Fruit fly (Drosophila melanogaster): ENCODE results near the gene Pvr.

Gene Pvr

DNA sequence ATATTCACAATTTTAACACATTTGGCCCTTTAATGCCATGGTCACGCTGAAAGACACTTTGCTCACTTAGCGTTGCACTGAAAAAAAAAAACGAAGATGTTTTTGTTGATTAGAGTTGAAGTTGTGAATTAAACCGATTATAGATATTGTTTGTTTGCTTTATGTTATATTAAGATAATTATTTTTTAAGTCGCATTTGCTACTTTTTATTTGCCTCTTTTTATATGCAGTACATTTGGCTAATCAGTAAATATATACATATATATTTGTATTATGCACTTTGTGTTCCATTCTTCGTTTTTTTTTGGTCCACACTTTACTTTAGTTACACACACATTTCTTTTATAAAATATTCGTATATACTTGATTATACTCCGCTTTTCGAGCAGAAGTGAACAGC lies 9.4 kb downstream of the Pvr start:
- TF ChIP-seq OdsH (GFP tag; optimal IDR thresholded peaks at IDR 0.05) (peak; percentile 5), usp (GFP tag; optimal IDR thresholded peaks at IDR 0.05) (no peak)

DNA sequence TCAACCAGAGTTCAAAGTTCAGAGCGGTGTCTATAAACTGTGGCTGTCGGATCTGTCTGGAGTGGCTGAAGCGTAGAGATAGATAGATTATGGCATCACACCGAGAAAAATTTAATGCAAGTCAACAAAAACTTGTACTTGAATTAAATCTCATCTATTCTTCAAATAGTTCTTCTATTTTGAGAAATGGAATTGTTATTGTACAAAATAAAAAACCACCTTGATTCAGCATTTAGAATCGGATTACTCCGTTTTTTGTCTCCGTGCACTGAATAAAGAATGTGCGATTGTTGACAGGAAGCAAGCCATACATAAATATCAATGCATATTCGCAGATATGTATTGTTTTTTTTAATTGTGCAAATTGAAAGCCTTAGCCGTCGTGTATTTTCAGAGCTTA lies 10.1 kb downstream of the Pvr start:
- peak; percentile 74 for TF ChIP-seq br (GFP tag; optimal IDR thresholded peaks at IDR 0.05)
- no peak for TF ChIP-seq pan (optimal IDR thresholded peaks at IDR 0.05)
- peak; percentile 50 for TF ChIP-seq psq (GFP tag; optimal IDR thresholded peaks at IDR 0.05)
- TF ChIP-seq sv (GFP tag; optimal IDR thresholded peaks at IDR 0.05) = no peak
- TF ChIP-seq CG9705 (GFP tag; optimal IDR thresholded peaks at IDR 0.05) = no peak
- no peak for TF ChIP-seq CrebA (GFP tag; optimal IDR thresholded peaks at IDR 0.05; ENCODE audit: borderline replicate concordance)
- no peak for TF ChIP-seq Hr78 (GFP tag; optimal IDR thresholded peaks at IDR 0.05)
- no peak for TF ChIP-seq GATAd (GFP tag; optimal IDR thresholded peaks at IDR 0.05)
- no peak for TF ChIP-seq dl (GFP tag; optimal IDR thresholded peaks at IDR 0.05; ENCODE audit: insufficient read depth in 1 of 2, partially characterized antibody in 2 of 2)
- TF ChIP-seq dmrt93B (GFP tag; optimal IDR thresholded peaks at IDR 0.05) = peak; percentile 18
- TF ChIP-seq Dif (GFP tag; optimal IDR thresholded peaks at IDR 0.05; ENCODE audit: partially characterized antibody) = no peak
- no peak for TF ChIP-seq Mio (GFP tag; optimal IDR thresholded peaks at IDR 0.05)
- TF ChIP-seq Jra (GFP tag; optimal IDR thresholded peaks at IDR 0.05) = peak; percentile 20
- no peak for TF ChIP-seq Hr83 (GFP tag; optimal IDR thresholded peaks at IDR 0.05; ENCODE audit: poor library complexity, severe bottlenecking)
- TF ChIP-seq Abd-B (GFP tag; optimal IDR thresholded peaks at IDR 0.05) = no peak
- TF ChIP-seq sage (GFP tag; optimal IDR thresholded peaks at IDR 0.05) = peak; percentile 46
- peak; percentile 48 for TF ChIP-seq CG32264 (GFP tag; optimal IDR thresholded peaks at IDR 0.05)
- peak; percentile 34 for TF ChIP-seq woc (GFP tag; optimal IDR thresholded peaks at IDR 0.05)
- peak; percentile 68 for TF ChIP-seq OdsH (GFP tag; optimal IDR thresholded peaks at IDR 0.05)
- TF ChIP-seq dsf (GFP tag; optimal IDR thresholded peaks at IDR 0.05; ENCODE audit: borderline replicate concordance) = no peak
- no peak for TF ChIP-seq Vsx2 (GFP tag; optimal IDR thresholded peaks at IDR 0.05; ENCODE audit: partially characterized antibody)
- TF ChIP-seq brk (GFP tag; optimal IDR thresholded peaks at IDR 0.05) = no peak
- TF ChIP-seq usp (GFP tag; optimal IDR thresholded peaks at IDR 0.05) = no peak
- TF ChIP-seq Rel (GFP tag; optimal IDR thresholded peaks at IDR 0.05) = no peak
- no peak for TF ChIP-seq Rel (tag; optimal IDR thresholded peaks at IDR 0.05)
- peak; percentile 66 for TF ChIP-seq HLH106 (tag; optimal IDR thresholded peaks at IDR 0.05)
- TF ChIP-seq Hnf4 (GFP tag; optimal IDR thresholded peaks at IDR 0.05) = peak; percentile 66
- TF ChIP-seq ey (GFP tag; optimal IDR thresholded peaks at IDR 0.05) = peak; percentile 64
- no peak for TF ChIP-seq tai (GFP tag; optimal IDR thresholded peaks at IDR 0.05)
- TF ChIP-seq Myc (optimal IDR thresholded peaks at IDR 0.05) = no peak
- no peak for TF ChIP-seq N (GFP tag; optimal IDR thresholded peaks at IDR 0.05)
- peak; percentile 76 for TF ChIP-seq fru (GFP tag; optimal IDR thresholded peaks at IDR 0.05)
- TF ChIP-seq lola (GFP tag; optimal IDR thresholded peaks at IDR 0.05) = no peak
- peak; percentile 62 for TF ChIP-seq Sp1 (GFP tag; optimal IDR thresholded peaks at IDR 0.05)
- TF ChIP-seq rgr (GFP tag; optimal IDR thresholded peaks at IDR 0.05) = peak; percentile 67
- TF ChIP-seq h (GFP tag; optimal IDR thresholded peaks at IDR 0.05) = peak; percentile 84
- TF ChIP-seq jim (GFP tag; optimal IDR thresholded peaks at IDR 0.05) = no peak
- TF ChIP-seq Dfd (GFP tag; optimal IDR thresholded peaks at IDR 0.05) = no peak
- peak in 1 of 2 experiments; percentile 81 for TF ChIP-seq foxo (GFP tag; optimal IDR thresholded peaks at IDR 0.05)

- no peak for TF ChIP-seq Rel (GFP tag; optimal IDR thresholded peaks at IDR 0.05)
- TF ChIP-seq Rel (tag; optimal IDR thresholded peaks at IDR 0.05) = no peak
- no peak for TF ChIP-seq Sp1 (GFP tag; optimal IDR thresholded peaks at IDR 0.05)
- no peak for TF ChIP-seq Jra (GFP tag; optimal IDR thresholded peaks at IDR 0.05)
- no peak for TF ChIP-seq sv (GFP tag; optimal IDR thresholded peaks at IDR 0.05)
- no peak for TF ChIP-seq dmrt93B (GFP tag; optimal IDR thresholded peaks at IDR 0.05)
- TF ChIP-seq CG9705 (GFP tag; optimal IDR thresholded peaks at IDR 0.05) = no peak
- no peak for TF ChIP-seq CrebA (GFP tag; optimal IDR thresholded peaks at IDR 0.05; ENCODE audit: borderline replicate concordance)
- no peak for TF ChIP-seq dl (GFP tag; optimal IDR thresholded peaks at IDR 0.05; ENCODE audit: insufficient read depth in 1 of 2, partially characterized antibody in 2 of 2)
- TF ChIP-seq Hnf4 (GFP tag; optimal IDR thresholded peaks at IDR 0.05) = no peak
- no peak for TF ChIP-seq dsf (GFP tag; optimal IDR thresholded peaks at IDR 0.05; ENCODE audit: borderline replicate concordance)
- TF ChIP-seq Dfd (GFP tag; optimal IDR thresholded peaks at IDR 0.05) = no peak
- TF ChIP-seq woc (GFP tag; optimal IDR thresholded peaks at IDR 0.05) = no peak
Measured at dm6 chr2L:8229134-8229533, 10.5 kb downstream of the Pvr start.
